Worm (Caenorhabditis elegans) whole organism, L4 larva: ENCODE data around the gene Y38F2AR.10.

Source experiments
- F44E2.7 ChIP-seq: fragments of 200-800 bp; sonication (Bioruptor generic); IDR thresholded peaks from 2 replicates; pipeline ENCODE4 v2.1.2; 2022; ENCODE audit warnings: missing genetic modification characterization, missing compliant biosample characterization
- daf-19 ChIP-seq: fragments of 200-800 bp; sonication (Bioruptor generic); conservative IDR thresholded peaks from 2 replicates; pipeline ENCODE4 v1.3.6; 2022; ENCODE audit warnings: missing genetic modification characterization, missing compliant biosample characterization
- daf-8 ChIP-seq: fragments of 200-800 bp; sonication (Bioruptor generic); IDR thresholded peaks from 2 replicates; pipeline ENCODE4 v1.3.6; 2022; ENCODE audit warnings: missing genetic modification characterization, missing compliant biosample characterization
- dpl-1 ChIP-seq: fragments of 150-350 bp; optimal IDR thresholded peaks from 2 replicates; lab custom pipeline; 2014; ENCODE audit warnings: missing biosample characterization, missing genetic modification reagents, missing genetic modification characterization
- duxl-1 ChIP-seq: sonication (generic microtip); optimal IDR thresholded peaks from 2 replicates; lab custom pipeline; 2016; ENCODE audit warnings: mild to moderate bottlenecking, missing genetic modification characterization, moderate library complexity, missing compliant biosample characterization; ENCODE audit not compliant: poor library complexity
- dve-1 ChIP-seq: sonication (generic microtip); optimal IDR thresholded peaks from 2 replicates; lab custom pipeline; 2017; ENCODE audit warnings: antibody characterized with exemption, mild to moderate bottlenecking, missing genetic modification characterization, missing compliant biosample characterization; ENCODE audit not compliant: insufficient read depth
- lin-38 ChIP-seq: fragments of 200-800 bp; sonication (Bioruptor generic); IDR thresholded peaks from 2 replicates; pipeline ENCODE4 v1.3.6; 2022; ENCODE audit warnings: missing genetic modification reagents, missing genetic modification characterization, missing compliant biosample characterization
- nhr-10 ChIP-seq: fragments of 150-350 bp; optimal IDR thresholded peaks from 2 replicates; lab custom pipeline; 2014; ENCODE audit warnings: missing biosample characterization, missing genetic modification characterization
- nhr-237 ChIP-seq: sonication (generic microtip); optimal IDR thresholded peaks from 2 replicates; lab custom pipeline; 2017; ENCODE audit warnings: missing biosample characterization, missing genetic modification characterization
- pha-4 ChIP-seq, 2 experiments: fragments of 150-350 bp in 1 of 2; fragments of 200-800 bp in 1 of 2; sonication (Bioruptor generic) in 1 of 2; IDR thresholded peaks in 1 of 2; optimal IDR thresholded peaks in 1 of 2; 2 replicates each; pipeline versions ENCODE4 v1.3.6 to Lab custom; 2014 to 2022; ENCODE audit warnings: missing genetic modification characterization in 2 of 2, missing genetic modification reagents in 2 of 2, missing biosample characterization in 1 of 2, missing compliant biosample characterization in 1 of 2
- vab-7 ChIP-seq: fragments of 200-800 bp; sonication (Bioruptor generic); IDR thresholded peaks from 2 replicates; pipeline ENCODE4 v1.3.6; 2022; ENCODE audit warnings: missing genetic modification reagents, missing genetic modification characterization, missing compliant biosample characterization

Y38F2AR.10 gene

ce11 chrIV:2348862-2349321, 50.4 kb downstream of the Y38F2AR.10 start, which contains the start of the genes ppgn-1 and tftc-1 (continued):
- TF ChIP-seq pha-4 (GFP tag; IDR thresholded peaks at IDR 0.05; lab: Robert Waterston, UW) (no peak), pha-4 (tag; optimal IDR thresholded peaks at IDR 0.05; lab: Kevin White, UChicago) (no peak), dpl-1 (GFP tag; lab: Kevin White, UChicago) (peak; percentile 68), nhr-10 (no peak), dve-1 (peak; percentile 51), daf-8 (GFP tag; lab: Robert Waterston, UW) (no peak), duxl-1 (tag; lab: Kevin White, UChicago) (peak; percentile 43), vab-7 (GFP tag; lab: Robert Waterston, UW) (no peak), daf-19 (GFP tag; lab: Robert Waterston, UW) (no peak), F44E2.7 (GFP tag; lab: Robert Waterston, UW) (no peak), nhr-237 (tag; lab: Kevin White, UChicago) (no peak), lin-38 (GFP tag; lab: Robert Waterston, UW) (peak; percentile 72)
- TF ChIP-seq, all 104 proteins: peak for 10
